Worm (Caenorhabditis elegans) whole organism, mixed stage, embryonic: ENCODE measurements around the gene H01M10.2.

ENCODE experiments used
- M03D4.4 ChIP-seq: sonication (generic microtip); optimal IDR thresholded peaks from 2 replicates; lab custom pipeline; 2017; ENCODE audit warnings: mild to moderate bottlenecking, missing genetic modification characterization, missing compliant biosample characterization
- bed-3 ChIP-seq: fragments of 200-800 bp; sonication (Bioruptor generic); optimal IDR thresholded peaks from 3 replicates; lab custom pipeline; 2018; ENCODE audit warnings: mild to moderate bottlenecking, missing genetic modification characterization, moderate library complexity, missing compliant biosample characterization
- blmp-1 ChIP-seq: fragments of 150-350 bp; optimal IDR thresholded peaks from 2 replicates; lab custom pipeline; 2014; ENCODE audit warnings: missing biosample characterization, missing genetic modification characterization
- ceh-39 ChIP-seq: fragments of 150-350 bp; optimal IDR thresholded peaks from 2 replicates; lab custom pipeline; 2014; ENCODE audit warnings: missing biosample characterization, missing genetic modification characterization
- ceh-43 ChIP-seq: fragments of 200-800 bp; sonication (Bioruptor generic); optimal IDR thresholded peaks from 2 replicates; lab custom pipeline; 2018; ENCODE audit warnings: mild to moderate bottlenecking, missing genetic modification characterization, moderate library complexity, missing compliant biosample characterization
- ceh-83 ChIP-seq: fragments of 200-800 bp; sonication (Bioruptor generic); optimal IDR thresholded peaks from 2 replicates; lab custom pipeline; 2018; ENCODE audit warnings: mild to moderate bottlenecking, missing genetic modification characterization, missing compliant biosample characterization
- ces-1 ChIP-seq: fragments of 150-350 bp; optimal IDR thresholded peaks from 2 replicates; lab custom pipeline; 2014; ENCODE audit warnings: missing biosample characterization, missing genetic modification reagents, missing genetic modification characterization
- cnd-1 ChIP-seq: fragments of 200-800 bp; sonication (Bioruptor generic); optimal IDR thresholded peaks from 2 replicates; lab custom pipeline; 2018; ENCODE audit warnings: mild to moderate bottlenecking, missing genetic modification characterization, missing compliant biosample characterization
- drap-1 ChIP-seq: fragments of 200-800 bp; sonication (Bioruptor generic); optimal IDR thresholded peaks from 3 replicates; lab custom pipeline; 2018; ENCODE audit warnings: mild to moderate bottlenecking, missing genetic modification characterization, missing compliant biosample characterization
- elt-1 ChIP-seq: sonication (generic microtip); optimal IDR thresholded peaks from 2 replicates; lab custom pipeline; 2017; ENCODE audit warnings: missing genetic modification characterization, mild to moderate bottlenecking, missing compliant biosample characterization, antibody characterized with exemption, moderate library complexity, borderline replicate concordance; ENCODE audit not compliant: insufficient read depth
- elt-3 ChIP-seq: fragments of 150-350 bp; optimal IDR thresholded peaks from 2 replicates; lab custom pipeline; 2014; ENCODE audit warnings: missing biosample characterization, missing genetic modification characterization
- flh-1 ChIP-seq: fragments of 200-800 bp; sonication (Bioruptor generic); optimal IDR thresholded peaks from 2 replicates; lab custom pipeline; 2018; ENCODE audit warnings: mild to moderate bottlenecking, missing genetic modification characterization, moderate library complexity, missing compliant biosample characterization
- ham-2 ChIP-seq: fragments of 200-800 bp; sonication (Bioruptor generic); optimal IDR thresholded peaks from 2 replicates; lab custom pipeline; 2018; ENCODE audit warnings: mild to moderate bottlenecking, missing genetic modification characterization, missing compliant biosample characterization
- hlh-1 ChIP-seq: fragments of 150-350 bp; optimal IDR thresholded peaks from 2 replicates; lab custom pipeline; 2014; ENCODE audit warnings: missing biosample characterization, missing genetic modification reagents, missing genetic modification characterization
- lin-13 ChIP-seq: fragments of 150-350 bp; optimal IDR thresholded peaks from 2 replicates; lab custom pipeline; 2014; ENCODE audit warnings: missing biosample characterization, missing genetic modification characterization
- lin-32 ChIP-seq: fragments of 200-800 bp; sonication (Bioruptor generic); optimal IDR thresholded peaks from 2 replicates; lab custom pipeline; 2018; ENCODE audit warnings: mild to moderate bottlenecking, missing genetic modification characterization, missing compliant biosample characterization
- lsy-2 ChIP-seq: fragments of 150-350 bp; optimal IDR thresholded peaks from 2 replicates; lab custom pipeline; 2014; ENCODE audit warnings: missing biosample characterization, missing genetic modification characterization
- mab-5 ChIP-seq: fragments of 150-350 bp; optimal IDR thresholded peaks from 2 replicates; lab custom pipeline; 2014; ENCODE audit warnings: missing biosample characterization, missing genetic modification characterization
- mep-1 ChIP-seq: fragments of 150-350 bp; optimal IDR thresholded peaks from 2 replicates; lab custom pipeline; 2017; ENCODE audit warnings: missing biosample characterization, missing genetic modification reagents, missing genetic modification characterization, inconsistent platforms
- mls-2 ChIP-seq: sonication (generic microtip); optimal IDR thresholded peaks from 2 replicates; lab custom pipeline; 2016; ENCODE audit warnings: mild to moderate bottlenecking, missing genetic modification characterization, moderate library complexity, missing compliant biosample characterization
- nhr-12 ChIP-seq: fragments of 150-350 bp; optimal IDR thresholded peaks from 2 replicates; lab custom pipeline; 2014; ENCODE audit warnings: missing biosample characterization, missing genetic modification characterization
- nhr-2 ChIP-seq: fragments of 150-350 bp; optimal IDR thresholded peaks from 2 replicates; lab custom pipeline; 2014; ENCODE audit warnings: missing biosample characterization, missing genetic modification characterization
- nhr-237 ChIP-seq: fragments of 150-350 bp; optimal IDR thresholded peaks from 2 replicates; lab custom pipeline; 2014; ENCODE audit warnings: missing biosample characterization, missing genetic modification characterization
- nhr-28 ChIP-seq: fragments of 150-350 bp; optimal IDR thresholded peaks from 2 replicates; lab custom pipeline; 2014; ENCODE audit warnings: missing biosample characterization, missing genetic modification characterization
- nhr-76 ChIP-seq: sonication (generic microtip); optimal IDR thresholded peaks from 2 replicates; lab custom pipeline; 2017; ENCODE audit warnings: missing biosample characterization, missing genetic modification characterization
- pha-4 ChIP-seq: fragments of 150-350 bp; optimal IDR thresholded peaks from 2 replicates; lab custom pipeline; 2018; ENCODE audit warnings: missing biosample characterization, missing genetic modification reagents, missing genetic modification characterization
- sem-2 ChIP-seq: fragments of 200-800 bp; sonication (Bioruptor generic); optimal IDR thresholded peaks from 2 replicates; lab custom pipeline; 2018; ENCODE audit warnings: mild to moderate bottlenecking, missing genetic modification characterization, missing compliant biosample characterization
- snpc-4 ChIP-seq: fragments of 150-350 bp; optimal IDR thresholded peaks from 2 replicates; lab custom pipeline; 2014; ENCODE audit warnings: missing biosample characterization, missing genetic modification characterization
- sptf-1 ChIP-seq: sonication (generic microtip); optimal IDR thresholded peaks from 2 replicates; lab custom pipeline; 2017; ENCODE audit warnings: mild to moderate bottlenecking, missing genetic modification characterization, moderate library complexity, missing compliant biosample characterization
- tbx-8 ChIP-seq: fragments of 200-800 bp; sonication (Bioruptor generic); optimal IDR thresholded peaks from 2 replicates; lab custom pipeline; 2018; ENCODE audit warnings: mild to moderate bottlenecking, missing genetic modification characterization, moderate library complexity, missing compliant biosample characterization
- unc-120 ChIP-seq: sonication (generic microtip); optimal IDR thresholded peaks from 2 replicates; lab custom pipeline; 2017; ENCODE audit warnings: missing genetic modification characterization, missing compliant biosample characterization; ENCODE audit not compliant: poor library complexity, severe bottlenecking
- unc-39 ChIP-seq: fragments of 150-350 bp; optimal IDR thresholded peaks from 2 replicates; lab custom pipeline; 2014; ENCODE audit warnings: missing biosample characterization, missing genetic modification characterization
- unc-62 ChIP-seq: fragments of 150-350 bp; optimal IDR thresholded peaks from 2 replicates; lab custom pipeline; 2014; ENCODE audit warnings: missing biosample characterization, missing genetic modification reagents, missing genetic modification characterization
- zip-8 ChIP-seq: fragments of 150-350 bp; optimal IDR thresholded peaks from 2 replicates; lab custom pipeline; 2014; ENCODE audit warnings: missing biosample characterization, missing genetic modification characterization
- ztf-11 ChIP-seq: fragments of 150-350 bp; optimal IDR thresholded peaks from 2 replicates; lab custom pipeline; 2014; ENCODE audit warnings: missing biosample characterization, missing genetic modification characterization

H01M10.2 gene

ce11 chrX:2536246-2536772 lies 49.2 kb downstream of the H01M10.2 start:
- TF ChIP-seq M03D4.4 (tag; lab: Kevin White, UChicago) (peak; percentile 47), hlh-1 (peak; percentile 68), elt-1 (tag; lab: Kevin White, UChicago) (no peak), nhr-76 (no peak), unc-62 (GFP tag; lab: Kevin White, UChicago) (peak; percentile 95), sem-2 (GFP tag; lab: Kevin White, UChicago) (no peak), drap-1 (peak; percentile 72), ham-2 (GFP tag; lab: Kevin White, UChicago) (peak; percentile 86), ceh-83 (GFP tag; lab: Kevin White, UChicago) (peak; percentile 60), cnd-1 (tag; lab: Kevin White, UChicago) (peak; percentile 74), ceh-39 (tag; lab: Kevin White, UChicago) (peak; percentile 73), ztf-11 (tag; lab: Kevin White, UChicago) (peak; percentile 88), nhr-28 (no peak), lin-13 (tag; lab: Kevin White, UChicago) (peak; percentile 81), mep-1 (tag; lab: Kevin White, UChicago) (peak; percentile 67), elt-3 (no peak), snpc-4 (tag; lab: Kevin White, UChicago) (no peak), unc-39 (tag; lab: Kevin White, UChicago) (no peak), blmp-1 (tag; lab: Kevin White, UChicago) (peak; percentile 86), nhr-237 (tag; lab: Kevin White, UChicago) (peak; percentile 42), lin-32 (no peak), mab-5 (tag; lab: Kevin White, UChicago) (no peak), nhr-2 (tag; lab: Kevin White, UChicago) (peak; percentile 95), bed-3 (GFP tag; lab: Kevin White, UChicago) (no peak), unc-120 (tag; lab: Kevin White, UChicago) (peak; percentile 45), flh-1 (GFP tag; lab: Kevin White, UChicago) (no peak), ces-1 (peak; percentile 89), nhr-12 (tag; lab: Kevin White, UChicago) (no peak), lsy-2 (tag; lab: Kevin White, UChicago) (peak; percentile 61), mls-2 (tag; lab: Kevin White, UChicago) (peak; percentile 85), sptf-1 (peak; percentile 77), ceh-43 (GFP tag; lab: Kevin White, UChicago) (no peak), zip-8 (tag; lab: Kevin White, UChicago) (no peak), pha-4 (peak; percentile 78), tbx-8 (GFP tag; lab: Kevin White, UChicago) (no peak)
- TF ChIP-seq, all 35 proteins: peak for 20
